Fruit fly (Drosophila melanogaster) whole organism: ENCODE measurements around the gene CG40198.

Experiments
- CG8478 ChIP-seq: fragments of >200 bp; optimal IDR thresholded peaks from 2 replicates; lab custom pipeline; 2018; ENCODE audit warnings: inconsistent platforms
- EcR ChIP-seq, 2 experiments: fragments of >200 bp; optimal IDR thresholded peaks; 2 replicates each; lab custom pipeline; 2017; ENCODE audit warnings: missing biosample characterization in 2 of 2, missing genetic modification characterization in 2 of 2, missing genetic modification reagents in 2 of 2
- psq ChIP-seq: fragments of >200 bp; optimal IDR thresholded peaks from 2 replicates; lab custom pipeline; 2017
- usp ChIP-seq: fragments of >200 bp; optimal IDR thresholded peaks from 2 replicates; lab custom pipeline; 2017; ENCODE audit warnings: missing biosample characterization, missing genetic modification characterization, mixed read lengths

dm6 chr3R:4128337-4128736, 33.7 kb downstream of the CG40198 start:
- TF ChIP-seq CG8478 (lab: Kevin White, UChicago) = no peak
- no peak for TF ChIP-seq psq (lab: Kevin White, UChicago)
- no peak for TF ChIP-seq usp (GFP tag; lab: Kevin White, UChicago)
- TF ChIP-seq EcR (GFP tag; optimal IDR thresholded peaks at IDR 0.05; lab: Kevin White, UChicago) = no peak
